Worm (Caenorhabditis elegans) whole organism, L2 larva: ENCODE results near the gene C54G10.1.

Experiments
- C34F6.9 ChIP-seq: fragments of 150-350 bp; optimal IDR thresholded peaks from 2 replicates; lab custom pipeline; 2014; ENCODE audit warnings: missing biosample characterization, missing genetic modification characterization
- F13H6.1 ChIP-seq: sonication (generic microtip); optimal IDR thresholded peaks from 2 replicates; lab custom pipeline; 2016; ENCODE audit warnings: missing genetic modification characterization, missing compliant biosample characterization
- R02D3.7 ChIP-seq: fragments of 150-350 bp; optimal IDR thresholded peaks from 2 replicates; lab custom pipeline; 2014; ENCODE audit warnings: missing biosample characterization, missing genetic modification characterization
- Y55F3AM.14 ChIP-seq: fragments of 200-800 bp; sonication (Bioruptor generic); optimal IDR thresholded peaks from 2 replicates; lab custom pipeline; 2018; ENCODE audit warnings: mild to moderate bottlenecking, missing genetic modification characterization, missing compliant biosample characterization
- ZK546.5 ChIP-seq: sonication (generic microtip); optimal IDR thresholded peaks from 2 replicates; lab custom pipeline; 2017; ENCODE audit warnings: missing biosample characterization, missing genetic modification characterization
- ama-1 ChIP-seq: fragments of 150-350 bp; optimal IDR thresholded peaks from 2 replicates; lab custom pipeline; 2018; ENCODE audit warnings: inconsistent platforms
- blmp-1 ChIP-seq: sonication (generic microtip); optimal IDR thresholded peaks from 2 replicates; lab custom pipeline; 2017; ENCODE audit warnings: missing genetic modification characterization, mild to moderate bottlenecking, missing compliant biosample characterization, antibody characterized with exemption, moderate library complexity; ENCODE audit not compliant: insufficient read depth
- ceh-16 ChIP-seq: fragments of 150-350 bp; optimal IDR thresholded peaks from 2 replicates; lab custom pipeline; 2014; ENCODE audit warnings: missing biosample characterization, missing genetic modification characterization
- ceh-82 ChIP-seq: fragments of 150-350 bp; optimal IDR thresholded peaks from 2 replicates; lab custom pipeline; 2014; ENCODE audit warnings: missing biosample characterization, missing genetic modification characterization
- elt-3 ChIP-seq: sonication (generic microtip); optimal IDR thresholded peaks from 2 replicates; lab custom pipeline; 2017; ENCODE audit warnings: missing biosample characterization, missing genetic modification characterization
- fos-1 ChIP-seq: fragments of 150-350 bp; optimal IDR thresholded peaks from 2 replicates; lab custom pipeline; 2014; ENCODE audit warnings: missing biosample characterization, missing genetic modification characterization
- gmeb-1 ChIP-seq: fragments of 150-350 bp; optimal IDR thresholded peaks from 2 replicates; lab custom pipeline; 2014; ENCODE audit warnings: missing biosample characterization, missing genetic modification characterization
- lin-11 ChIP-seq: fragments of 150-350 bp; sonication (generic microtip); optimal IDR thresholded peaks from 2 replicates; lab custom pipeline; 2014; ENCODE audit warnings: missing biosample characterization, missing genetic modification characterization, inconsistent platforms, mixed read lengths
- lin-39 ChIP-seq: fragments of 150-350 bp; optimal IDR thresholded peaks from 2 replicates; lab custom pipeline; 2014; ENCODE audit warnings: missing biosample characterization, missing genetic modification reagents, missing genetic modification characterization
- lsy-2 ChIP-seq, 2 experiments: fragments of 150-350 bp in 1 of 2; sonication (generic microtip) in 1 of 2; optimal IDR thresholded peaks; 2 replicates each; lab custom pipeline; 2014 to 2017; ENCODE audit warnings: missing biosample characterization in 2 of 2, missing genetic modification characterization in 2 of 2
- mab-5 ChIP-seq: fragments of 150-350 bp; optimal IDR thresholded peaks from 2 replicates; lab custom pipeline; 2014; ENCODE audit warnings: missing biosample characterization, missing genetic modification characterization
- mdl-1 ChIP-seq, 2 experiments: fragments of 150-350 bp in 1 of 2; sonication (generic microtip) in 1 of 2; optimal IDR thresholded peaks; 2 replicates each; lab custom pipeline; 2017; ENCODE audit warnings: missing biosample characterization in 2 of 2, missing genetic modification characterization in 2 of 2
- nhr-12 ChIP-seq: fragments of 150-350 bp; optimal IDR thresholded peaks from 2 replicates; lab custom pipeline; 2014; ENCODE audit warnings: missing biosample characterization, missing genetic modification characterization
- nhr-129 ChIP-seq: fragments of 150-350 bp; optimal IDR thresholded peaks from 2 replicates; lab custom pipeline; 2014; ENCODE audit warnings: missing biosample characterization, missing genetic modification characterization
- nhr-21 ChIP-seq: fragments of 150-350 bp; optimal IDR thresholded peaks from 2 replicates; lab custom pipeline; 2014; ENCODE audit warnings: missing biosample characterization, missing genetic modification characterization
- nhr-237 ChIP-seq: fragments of 150-350 bp; optimal IDR thresholded peaks from 2 replicates; lab custom pipeline; 2014; ENCODE audit warnings: missing biosample characterization, missing genetic modification characterization
- nhr-25 ChIP-seq: fragments of 150-350 bp; sonication (generic microtip); optimal IDR thresholded peaks from 3 replicates; lab custom pipeline; 2014; ENCODE audit warnings: missing biosample characterization, missing genetic modification characterization
- nhr-77 ChIP-seq: fragments of 150-350 bp; optimal IDR thresholded peaks from 2 replicates; lab custom pipeline; 2014; ENCODE audit warnings: missing biosample characterization, missing genetic modification characterization
- peb-1 ChIP-seq: fragments of 150-350 bp; optimal IDR thresholded peaks from 2 replicates; lab custom pipeline; 2014; ENCODE audit warnings: missing biosample characterization, missing genetic modification characterization
- sem-4 ChIP-seq: fragments of 150-350 bp; optimal IDR thresholded peaks from 2 replicates; lab custom pipeline; 2014; ENCODE audit warnings: missing biosample characterization, missing genetic modification reagents, missing genetic modification characterization
- sma-3 ChIP-seq: sonication (generic microtip); optimal IDR thresholded peaks from 2 replicates; lab custom pipeline; 2016; ENCODE audit warnings: missing genetic modification reagents, missing genetic modification characterization, missing compliant biosample characterization
- sma-9 ChIP-seq, 2 experiments: fragments of 150-350 bp in 1 of 2; sonication (generic microtip) in 1 of 2; optimal IDR thresholded peaks; 2 replicates each; lab custom pipeline; 2014 to 2016; ENCODE audit warnings: missing genetic modification characterization in 2 of 2, mild to moderate bottlenecking in 1 of 2, missing biosample characterization in 1 of 2, missing compliant biosample characterization in 1 of 2, missing genetic modification reagents in 1 of 2, moderate library complexity in 1 of 2
- snpc-4 ChIP-seq: fragments of 150-350 bp; optimal IDR thresholded peaks from 2 replicates; lab custom pipeline; 2014; ENCODE audit warnings: missing biosample characterization, missing genetic modification characterization
- unc-39 ChIP-seq: fragments of 150-350 bp; optimal IDR thresholded peaks from 2 replicates; lab custom pipeline; 2014; ENCODE audit warnings: missing biosample characterization, missing genetic modification characterization
- unc-62 ChIP-seq: fragments of 150-350 bp; optimal IDR thresholded peaks from 2 replicates; lab custom pipeline; 2014; ENCODE audit warnings: missing biosample characterization, missing genetic modification reagents, missing genetic modification characterization
- zag-1 ChIP-seq: fragments of 150-350 bp; optimal IDR thresholded peaks from 2 replicates; lab custom pipeline; 2014; ENCODE audit warnings: missing biosample characterization, missing genetic modification characterization

Gene C54G10.1

ce11 chrV:14650631-14651030 lies 9.7 kb downstream of the C54G10.1 start:
- TF ChIP-seq sma-9 (GFP tag; optimal IDR thresholded peaks at IDR 0.05; lab: Kevin White, UChicago) (no peak), sma-9 (tag; optimal IDR thresholded peaks at IDR 0.05; lab: Kevin White, UChicago) (no peak), ceh-16 (tag; lab: Kevin White, UChicago) (no peak), lsy-2 (tag; optimal IDR thresholded peaks at IDR 0.05; lab: Kevin White, UChicago) (no peak), nhr-77 (tag; lab: Kevin White, UChicago) (no peak), zag-1 (tag; lab: Kevin White, UChicago) (no peak), nhr-129 (tag; lab: Kevin White, UChicago) (no peak), ZK546.5 (tag; lab: Kevin White, UChicago) (no peak), unc-62 (GFP tag; lab: Kevin White, UChicago) (no peak)

- TF ChIP-seq ceh-16 (tag; lab: Kevin White, UChicago) = no peak
- TF ChIP-seq Y55F3AM.14 = no peak
- TF ChIP-seq F13H6.1 (tag; lab: Kevin White, UChicago) = no peak
- TF ChIP-seq mdl-1 (tag; optimal IDR thresholded peaks at IDR 0.05; lab: Kevin White, UChicago) = no peak
- TF ChIP-seq ceh-82 (tag; lab: Kevin White, UChicago) = no peak
- TF ChIP-seq unc-39 (tag; lab: Kevin White, UChicago) = no peak
- TF ChIP-seq nhr-25 = peak; percentile 47
- TF ChIP-seq lin-39 = no peak
- no peak for TF ChIP-seq nhr-21
- TF ChIP-seq unc-62 (GFP tag; lab: Kevin White, UChicago) = no peak
- TF ChIP-seq ZK546.5 (tag; lab: Kevin White, UChicago) = no peak
- no peak for TF ChIP-seq ama-1
- no peak for TF ChIP-seq lin-11
- TF ChIP-seq nhr-129 (tag; lab: Kevin White, UChicago) = no peak
- no peak for TF ChIP-seq sma-3 (GFP tag; lab: Kevin White, UChicago)
- TF ChIP-seq blmp-1 (tag; lab: Kevin White, UChicago) = peak; percentile 29
- no peak for TF ChIP-seq mab-5
Measured at ce11 chrV:14655689-14656088, 14.8 kb downstream of the C54G10.1 start.

- TF ChIP-seq nhr-25 (peak; percentile 11), gmeb-1 (tag; lab: Kevin White, UChicago) (peak; percentile 35), sma-9 (GFP tag; optimal IDR thresholded peaks at IDR 0.05; lab: Kevin White, UChicago) (peak; percentile 20), sma-9 (tag; optimal IDR thresholded peaks at IDR 0.05; lab: Kevin White, UChicago) (no peak), lsy-2 (tag; optimal IDR thresholded peaks at IDR 0.05; lab: Kevin White, UChicago) (no peak)
Measured at ce11 chrV:14656970-14657369, 16.1 kb downstream of the C54G10.1 start.

ce11 chrV:14658131-14658530 lies 17.2 kb downstream of the C54G10.1 start, which contains the start of gene slc-25A29:
Gene slc-25A29, minus strand, starts transcription at chrV:14658175.
- TF ChIP-seq R02D3.7 (tag; lab: Kevin White, UChicago) (no peak), fos-1 (tag; lab: Kevin White, UChicago) (peak; percentile 4), sma-9 (GFP tag; optimal IDR thresholded peaks at IDR 0.05; lab: Kevin White, UChicago) (peak; percentile 32), sma-9 (tag; optimal IDR thresholded peaks at IDR 0.05; lab: Kevin White, UChicago) (no peak), nhr-21 (peak; percentile 8)

ce11 chrV:14659595-14659994 lies 18.7 kb downstream of the C54G10.1 start:
- TF ChIP-seq sem-4 (tag; lab: Kevin White, UChicago) (no peak), lsy-2 (tag; optimal IDR thresholded peaks at IDR 0.05; lab: Kevin White, UChicago) (no peak), nhr-237 (tag; lab: Kevin White, UChicago) (no peak), snpc-4 (tag; lab: Kevin White, UChicago) (no peak), R02D3.7 (tag; lab: Kevin White, UChicago) (no peak), fos-1 (tag; lab: Kevin White, UChicago) (no peak), nhr-12 (tag; lab: Kevin White, UChicago) (no peak), ama-1 (no peak), elt-3 (tag; lab: Kevin White, UChicago) (no peak), unc-62 (GFP tag; lab: Kevin White, UChicago) (no peak), C34F6.9 (tag; lab: Kevin White, UChicago) (no peak), peb-1 (tag; lab: Kevin White, UChicago) (no peak)
- TF ChIP-seq, all 48 proteins: peak for 0
